Worm (Caenorhabditis elegans) whole organism, early embryonic: ENCODE measurements around the gene fbxa-184.

Experiments used
- ama-1 ChIP-seq: fragments of 150-350 bp; optimal IDR thresholded peaks from 2 replicates; lab custom pipeline; 2014
- ceh-13 ChIP-seq: fragments of 200-800 bp; sonication (Bioruptor generic); optimal IDR thresholded peaks from 2 replicates; lab custom pipeline; 2018; ENCODE audit warnings: mild to moderate bottlenecking, missing genetic modification characterization, missing compliant biosample characterization
- flt-1 ChIP-seq: fragments of 200-800 bp; sonication (Bioruptor generic); IDR thresholded peaks from 2 replicates; pipeline ENCODE4 v1.3.6; 2022; ENCODE audit warnings: missing genetic modification characterization, missing compliant biosample characterization
- hmg-4 ChIP-seq: fragments of 200-800 bp; sonication (Bioruptor generic); optimal IDR thresholded peaks from 2 replicates; lab custom pipeline; 2018; ENCODE audit warnings: mild to moderate bottlenecking, missing genetic modification characterization, missing compliant biosample characterization
- hnd-1 ChIP-seq: sonication (generic microtip); optimal IDR thresholded peaks from 2 replicates; lab custom pipeline; 2016; ENCODE audit warnings: missing genetic modification characterization, missing compliant biosample characterization
- sea-1 ChIP-seq: fragments of 200-800 bp; sonication (Bioruptor generic); conservative IDR thresholded peaks from 2 replicates; pipeline ENCODE4 v1.3.6; 2022; ENCODE audit warnings: missing genetic modification characterization, missing compliant biosample characterization
- tra-4 ChIP-seq: sonication (generic microtip); optimal IDR thresholded peaks from 2 replicates; lab custom pipeline; 2017; ENCODE audit warnings: missing genetic modification characterization, missing compliant biosample characterization

DNA sequence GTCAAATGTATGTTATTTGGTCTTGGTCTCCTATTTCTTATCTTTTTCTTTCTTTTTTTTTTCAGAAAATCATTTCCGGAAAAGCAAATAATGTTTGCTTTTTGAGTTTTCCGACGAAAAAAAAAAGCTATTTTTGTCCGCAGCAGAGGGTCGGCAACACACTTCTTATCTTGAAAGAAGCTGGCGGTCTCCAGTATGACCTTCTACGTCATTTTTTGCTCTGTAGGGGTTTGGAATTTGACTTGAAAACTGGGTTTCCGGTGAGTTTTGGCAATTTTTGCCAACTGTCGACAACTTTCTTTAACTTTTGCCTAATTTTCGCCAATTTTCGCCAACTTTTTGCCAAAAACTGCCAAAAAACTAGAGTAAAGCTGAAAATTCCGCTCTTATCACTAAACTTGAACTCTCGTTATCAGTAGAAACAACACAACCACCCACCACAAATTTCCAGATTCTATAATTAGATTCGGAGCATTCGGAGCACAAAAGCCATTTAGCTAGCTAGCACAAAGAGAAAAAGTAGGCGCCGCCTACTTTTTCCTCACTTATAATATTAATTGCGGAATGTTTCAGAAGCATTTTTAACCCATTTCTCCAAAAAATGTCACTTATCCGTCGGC, 39.7 kb upstream of the fbxa-184 start, which contains the start of gene nhx-6:
- TF ChIP-seq tra-4 = no peak
- no peak for TF ChIP-seq sea-1 (GFP tag; lab: Robert Waterston, UW)
- no peak for TF ChIP-seq ceh-13 (GFP tag; lab: Kevin White, UChicago)
- TF ChIP-seq ama-1 = no peak
- TF ChIP-seq flt-1 = no peak
- no peak for TF ChIP-seq hnd-1
- TF ChIP-seq hmg-4 (GFP tag; lab: Kevin White, UChicago) = no peak
